Fruit fly (Drosophila melanogaster): ENCODE results near the gene how.

Gene how

dm6 chr3R:22041625-22042282 is at the start of gene how:
how (plus strand) TSS chr3R:22042191.
- TF ChIP-seq noc (tag; optimal IDR thresholded peaks at IDR 0.05), result no peak

DNA sequence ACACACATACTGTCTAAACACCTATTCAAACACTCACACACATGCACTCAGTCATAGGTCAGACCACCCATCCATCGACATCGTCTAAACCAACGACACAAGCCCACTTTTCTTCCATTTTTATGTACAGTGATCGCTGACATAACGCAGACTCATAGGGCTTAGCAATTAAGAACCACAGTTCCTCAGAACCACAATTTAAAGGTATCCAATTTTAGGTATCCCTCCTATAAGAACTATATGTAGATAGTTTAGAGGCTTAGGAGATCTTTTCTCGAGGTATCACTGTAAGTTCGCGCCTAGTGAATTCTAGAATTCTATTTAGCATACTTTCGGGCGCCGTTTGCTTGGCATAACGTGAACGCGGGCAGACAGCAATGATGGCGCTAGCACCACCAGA is 49.1 kb upstream of the how start:
- TF ChIP-seq noc (tag; optimal IDR thresholded peaks at IDR 0.05), result no peak

DNA sequence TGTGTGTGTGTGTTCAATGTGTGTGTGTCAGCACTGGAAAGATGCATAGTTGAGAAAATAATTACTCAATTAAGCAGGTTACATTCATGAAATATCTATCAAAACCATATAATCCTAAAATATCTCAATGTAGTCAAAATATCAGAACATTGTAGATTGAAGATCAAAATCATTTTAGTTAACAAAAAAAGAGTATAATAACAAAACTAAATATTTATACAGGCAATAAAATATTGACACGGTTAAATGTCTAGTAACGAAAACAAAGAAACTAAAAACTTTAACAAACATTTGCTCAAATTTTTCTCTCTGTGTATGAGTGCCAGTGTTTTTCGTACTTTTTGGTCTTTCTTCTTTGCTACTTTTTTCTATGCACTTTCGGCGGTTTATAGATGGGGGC is 43.1 kb upstream of the how start:
- TF ChIP-seq noc (tag; optimal IDR thresholded peaks at IDR 0.05), result no peak

dm6 chr3R:21999641-22000040 is 42.4 kb upstream of the how start:
- no peak for TF ChIP-seq noc (tag; optimal IDR thresholded peaks at IDR 0.05)

- no peak for TF ChIP-seq noc (tag; optimal IDR thresholded peaks at IDR 0.05)
Measured at dm6 chr3R:22003508-22003907, 38.5 kb upstream of the how start.

dm6 chr3R:22014397-22014796 is 27.6 kb upstream of the how start, which contains the start of gene Theg:
Theg (plus strand) TSS chr3R:22014697.
- TF ChIP-seq noc (tag; optimal IDR thresholded peaks at IDR 0.05), result no peak

DNA sequence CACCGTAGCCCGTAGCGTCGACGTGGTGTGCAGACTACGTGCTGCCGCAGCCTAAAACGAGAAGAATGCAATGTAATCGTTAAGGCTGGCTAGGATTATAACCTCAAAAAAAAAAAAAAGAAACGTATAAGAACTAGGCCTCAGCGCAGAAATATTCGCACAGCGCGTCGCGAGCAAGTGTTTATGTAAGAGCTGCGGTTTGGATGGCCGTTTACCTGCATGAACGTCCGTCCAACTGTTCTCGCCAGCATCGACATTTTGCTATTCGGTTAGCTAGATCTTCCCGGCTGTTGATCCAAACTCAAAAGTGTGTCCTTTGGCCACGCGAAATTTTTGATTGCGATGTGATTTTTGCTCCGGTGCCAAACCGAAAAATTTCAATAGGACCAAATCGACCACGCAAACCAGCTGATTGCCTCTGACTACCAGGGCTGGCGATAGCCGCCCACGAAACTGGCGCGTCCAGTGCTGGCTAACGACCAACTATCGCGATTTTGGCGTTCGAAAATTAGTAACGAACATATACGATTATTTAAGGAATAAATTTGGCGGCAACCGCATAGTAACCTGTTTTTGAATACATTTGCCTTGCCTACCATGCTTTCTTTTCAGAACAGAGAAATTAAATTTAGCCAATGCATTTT is 23.1 kb upstream of the how start, which contains the start of gene Idh3b:
Gene Idh3b, minus strand, starts transcription at position 606 of the 644 bp plus-strand sequence.
- peak; percentile 11 for TF ChIP-seq noc (tag; optimal IDR thresholded peaks at IDR 0.05)

- TF ChIP-seq noc (tag; optimal IDR thresholded peaks at IDR 0.05), result no peak
Measured at dm6 chr3R:22022623-22023022, 19.4 kb upstream of the how start.

dm6 chr3R:22023041-22023626 is 18.9 kb upstream of the how start, which contains the start of the genes Mitofilin and mRpL35:
Mitofilin (minus strand) TSS chr3R:22023335.
mRpL35 (plus strand) TSS chr3R:22023527.
- TF ChIP-seq noc (tag; optimal IDR thresholded peaks at IDR 0.05), result no peak

- no peak for TF ChIP-seq noc (tag; optimal IDR thresholded peaks at IDR 0.05)
Measured at dm6 chr3R:22025320-22025719, 16.7 kb upstream of the how start, which contains the start of gene CG6028. CG6028 (minus strand) TSS chr3R:22025506.

DNA sequence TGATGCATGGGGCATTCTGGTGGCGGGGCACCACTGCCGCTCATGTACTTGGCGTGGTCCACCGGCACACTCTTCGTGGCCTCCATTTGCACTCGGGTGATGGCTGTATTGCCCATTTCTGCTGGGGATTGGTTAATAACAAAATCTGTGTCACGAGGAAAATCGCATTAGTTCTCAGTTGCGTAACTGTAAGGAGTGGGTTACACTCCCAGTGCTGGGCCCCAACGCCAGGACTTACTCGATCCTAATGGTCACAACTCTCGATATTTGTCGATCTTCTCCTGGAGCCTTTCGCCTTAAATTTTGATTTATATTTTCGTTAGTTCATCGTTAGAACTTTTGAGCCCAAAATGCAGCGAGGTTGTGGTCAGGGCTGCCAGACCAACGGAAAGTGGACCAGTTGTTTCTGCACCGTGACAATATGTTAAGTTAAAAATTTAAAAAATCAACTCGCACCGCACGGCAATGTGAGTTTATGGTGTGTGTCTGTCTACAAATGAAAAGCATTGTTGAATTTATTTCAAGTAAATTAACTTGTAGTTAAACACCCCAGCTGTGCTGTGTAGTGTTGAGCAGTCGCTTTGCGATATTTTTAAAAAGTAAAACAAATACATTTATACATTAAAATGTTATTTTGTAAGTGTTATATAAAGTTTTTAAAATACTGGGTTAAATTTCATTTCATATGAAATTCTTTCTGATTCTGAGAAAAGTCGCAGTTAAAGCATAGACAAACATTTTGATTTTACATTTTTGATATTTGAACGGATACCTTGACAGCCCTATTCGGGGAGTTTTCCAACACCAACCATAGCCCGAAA is 14.9 kb upstream of the how start, which contains the start of the genes Cchl and ND-42:
Gene Cchl, minus strand, starts transcription at position 559 of the 821 bp plus-strand sequence.
Gene ND-42, plus strand, starts transcription at position 788 of the 821 bp plus-strand sequence.
- TF ChIP-seq noc (tag; optimal IDR thresholded peaks at IDR 0.05), result peak; percentile 87

- no peak for TF ChIP-seq noc (tag; optimal IDR thresholded peaks at IDR 0.05)
Measured at dm6 chr3R:22027743-22028099, 14.3 kb upstream of the how start.

DNA sequence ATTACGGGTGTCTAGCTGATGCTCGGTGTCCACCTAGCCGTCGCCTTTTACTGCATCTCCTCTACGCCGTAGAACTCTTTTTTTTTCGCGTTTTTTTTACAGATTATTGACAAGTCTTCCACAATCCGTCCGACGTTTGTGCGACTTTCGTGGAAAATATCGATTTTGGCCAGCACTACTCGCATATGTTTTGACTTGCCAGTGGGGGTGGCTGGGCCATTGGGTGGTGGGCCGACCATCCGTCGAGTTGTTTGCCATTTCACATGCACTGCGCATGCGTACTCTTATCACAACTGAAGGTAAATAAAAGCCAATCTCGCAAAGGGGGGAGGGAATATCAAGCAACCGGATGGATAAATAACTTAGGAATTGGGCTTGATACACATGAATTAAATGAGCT is 10.3 kb upstream of the how start, which contains the start of gene CG13409:
Gene CG13409, minus strand, starts transcription at position 163 of the 400 bp plus-strand sequence.
- no peak for TF ChIP-seq noc (tag; optimal IDR thresholded peaks at IDR 0.05)

- TF ChIP-seq noc (tag; optimal IDR thresholded peaks at IDR 0.05), result no peak
Measured at dm6 chr3R:22034160-22034742, 7.7 kb upstream of the how start, which contains the start of the genes CG45099, CG6015, pit and Fadd. CG45099 (minus strand) TSS chr3R:22034286. CG6015 (minus strand) TSS chr3R:22034286. pit (plus strand) TSS chr3R:22034298. Fadd (plus strand) TSS chr3R:22034455.

DNA sequence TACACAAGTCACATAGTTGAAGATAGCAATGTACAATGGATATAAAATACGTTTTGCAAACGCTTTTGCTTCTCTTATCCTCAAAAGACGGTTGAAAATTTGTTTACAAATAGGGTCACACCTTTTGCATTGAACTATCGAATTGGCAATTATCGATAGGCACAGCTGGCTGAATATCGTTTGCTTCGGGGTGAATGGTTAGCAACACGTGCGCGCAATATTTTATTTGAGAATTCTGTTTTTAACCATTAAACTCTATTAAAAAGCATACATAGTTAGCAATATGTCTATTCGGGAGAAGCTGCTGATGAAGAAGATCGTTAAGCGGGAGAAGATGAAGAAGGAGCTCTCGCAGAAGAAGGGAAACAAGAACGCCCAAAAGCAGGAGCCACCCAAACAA is 6.4 kb upstream of the how start:
- no peak for TF ChIP-seq noc (tag; optimal IDR thresholded peaks at IDR 0.05)
